Worm (Caenorhabditis elegans) whole organism, L1 larva: ENCODE data around the gene his-42.
"Not testable (repeated sequence)": the region's sequence is repeated elsewhere in the genome, so short reads cannot be mapped to it uniquely, and the experiment has no call there.

ENCODE experiments used
- C04F5.9 ChIP-seq: sonication (generic microtip); optimal IDR thresholded peaks from 2 replicates; lab custom pipeline; 2016; ENCODE audit warnings: missing genetic modification characterization, missing compliant biosample characterization
- aha-1 ChIP-seq: fragments of 150-350 bp; optimal IDR thresholded peaks from 2 replicates; lab custom pipeline; 2014; ENCODE audit warnings: missing biosample characterization, missing genetic modification characterization
- alr-1 ChIP-seq: fragments of 200-800 bp; sonication (Bioruptor generic); optimal IDR thresholded peaks from 2 replicates; lab custom pipeline; 2018; ENCODE audit warnings: borderline replicate concordance, mild to moderate bottlenecking, missing genetic modification characterization, missing compliant biosample characterization
- aly-2 ChIP-seq: fragments of 150-350 bp; optimal IDR thresholded peaks from 2 replicates; lab custom pipeline; 2014; ENCODE audit warnings: missing biosample characterization, missing genetic modification characterization
- ama-1 ChIP-seq: fragments of 150-350 bp; optimal IDR thresholded peaks from 2 replicates; lab custom pipeline; 2014
- blmp-1 ChIP-seq: fragments of 150-350 bp; optimal IDR thresholded peaks from 2 replicates; lab custom pipeline; 2014; ENCODE audit warnings: missing biosample characterization, missing genetic modification characterization
- ceh-63 ChIP-seq: fragments of 200-800 bp; sonication (Bioruptor generic); optimal IDR thresholded peaks from 2 replicates; lab custom pipeline; 2018; ENCODE audit warnings: mild to moderate bottlenecking, missing genetic modification characterization, missing compliant biosample characterization
- ces-1 ChIP-seq: fragments of 150-350 bp; optimal IDR thresholded peaks from 2 replicates; lab custom pipeline; 2014; ENCODE audit warnings: missing biosample characterization, missing genetic modification reagents, missing genetic modification characterization
- efl-1 ChIP-seq, 4 experiments: fragments of 150-350 bp; optimal IDR thresholded peaks in 3 of 4; peaks in 1 of 4; 1 replicate in 1 of 4; 2 replicates in 3 of 4; lab custom pipeline; 2014; ENCODE audit warnings: missing biosample characterization in 2 of 4, missing genetic modification characterization in 2 of 4, missing genetic modification reagents in 2 of 4
- egl-13 ChIP-seq: sonication (generic microtip); optimal IDR thresholded peaks from 2 replicates; lab custom pipeline; 2016; ENCODE audit warnings: missing genotype, missing genetic modification reagents, missing genetic modification characterization, missing compliant biosample characterization
- elt-2 ChIP-seq: sonication (generic microtip); optimal IDR thresholded peaks from 2 replicates; lab custom pipeline; 2016; ENCODE audit warnings: missing genetic modification characterization, mild to moderate bottlenecking, inconsistent platforms, missing compliant biosample characterization, missing genetic modification reagents
- fkh-10 ChIP-seq: sonication (generic microtip); optimal IDR thresholded peaks from 2 replicates; lab custom pipeline; 2017; ENCODE audit warnings: missing biosample characterization, missing genetic modification reagents, missing genetic modification characterization
- jun-1 ChIP-seq: fragments of 150-350 bp; optimal IDR thresholded peaks from 2 replicates; lab custom pipeline; 2014; ENCODE audit warnings: missing biosample characterization, missing genetic modification reagents, missing genetic modification characterization
- lin-14 ChIP-seq: fragments of 200-800 bp; sonication (Bioruptor generic); optimal IDR thresholded peaks from 2 replicates; lab custom pipeline; 2018; ENCODE audit warnings: mild to moderate bottlenecking, missing genetic modification characterization, moderate library complexity, missing compliant biosample characterization
- lin-15B ChIP-seq: fragments of 150-350 bp; sonication (generic microtip); optimal IDR thresholded peaks from 3 replicates; lab custom pipeline; 2014; ENCODE audit warnings: missing biosample characterization, missing genetic modification characterization
- lin-35 ChIP-seq, 2 experiments: fragments of 150-350 bp; optimal IDR thresholded peaks; 2 replicates each; lab custom pipeline; 2014; ENCODE audit warnings: missing biosample characterization in 2 of 2, missing genetic modification characterization in 2 of 2, missing genetic modification reagents in 2 of 2
- lin-39 ChIP-seq: fragments of 150-350 bp; optimal IDR thresholded peaks from 2 replicates; lab custom pipeline; 2014; ENCODE audit warnings: missing biosample characterization, missing genetic modification reagents, missing genetic modification characterization
- mep-1 ChIP-seq: fragments of 150-350 bp; optimal IDR thresholded peaks from 2 replicates; lab custom pipeline; 2014; ENCODE audit warnings: missing biosample characterization, missing genetic modification characterization
- nhr-12 ChIP-seq: sonication (generic microtip); optimal IDR thresholded peaks from 2 replicates; lab custom pipeline; 2017; ENCODE audit warnings: missing biosample characterization, missing genetic modification characterization
- nhr-19 ChIP-seq: fragments of 200-800 bp; sonication (Bioruptor generic); conservative IDR thresholded peaks from 2 replicates; pipeline ENCODE4 v1.3.6; 2022; ENCODE audit warnings: missing genetic modification characterization, missing compliant biosample characterization
- nhr-28 ChIP-seq: fragments of 150-350 bp; optimal IDR thresholded peaks from 2 replicates; lab custom pipeline; 2014; ENCODE audit warnings: missing biosample characterization, missing genetic modification characterization
- nhr-47 ChIP-seq: sonication (generic microtip); optimal IDR thresholded peaks from 2 replicates; lab custom pipeline; 2016; ENCODE audit warnings: mild to moderate bottlenecking, missing genetic modification characterization, moderate library complexity, missing compliant biosample characterization
- nhr-71 ChIP-seq: sonication (generic microtip); optimal IDR thresholded peaks from 2 replicates; lab custom pipeline; 2016; ENCODE audit warnings: mild to moderate bottlenecking, missing genetic modification characterization, moderate library complexity, missing compliant biosample characterization
- nhr-84 ChIP-seq: sonication (generic microtip); optimal IDR thresholded peaks from 2 replicates; lab custom pipeline; 2017; ENCODE audit warnings: missing biosample characterization, missing genetic modification characterization
- nhr-85 ChIP-seq: sonication (generic microtip); peaks from one replicate; lab custom pipeline; 2016; ENCODE audit warnings: missing genetic modification characterization, inconsistent platforms, missing compliant biosample characterization
- nhr-90 ChIP-seq: sonication (generic microtip); optimal IDR thresholded peaks from 2 replicates; lab custom pipeline; 2016; ENCODE audit warnings: mild to moderate bottlenecking, missing genetic modification characterization, missing compliant biosample characterization; ENCODE audit not compliant: poor library complexity
- rnt-1 ChIP-seq: sonication (generic microtip); optimal IDR thresholded peaks from 2 replicates; lab custom pipeline; 2016; ENCODE audit warnings: mild to moderate bottlenecking, missing genetic modification characterization, moderate library complexity, missing compliant biosample characterization
- snpc-4 ChIP-seq: fragments of 150-350 bp; optimal IDR thresholded peaks from 2 replicates; lab custom pipeline; 2014; ENCODE audit warnings: missing biosample characterization, missing genetic modification characterization
- snu-23 ChIP-seq: sonication (generic microtip); optimal IDR thresholded peaks from 2 replicates; lab custom pipeline; 2016; ENCODE audit warnings: missing genetic modification characterization, missing compliant biosample characterization
- swsn-7 ChIP-seq: sonication (generic microtip); optimal IDR thresholded peaks from 2 replicates; lab custom pipeline; 2016; ENCODE audit warnings: missing genetic modification characterization, missing compliant biosample characterization
- tbx-2 ChIP-seq: sonication (generic microtip); optimal IDR thresholded peaks from 2 replicates; lab custom pipeline; 2016; ENCODE audit warnings: missing genetic modification characterization, missing compliant biosample characterization
- unc-30 ChIP-seq: sonication (generic microtip); optimal IDR thresholded peaks from 2 replicates; lab custom pipeline; 2017; ENCODE audit warnings: missing biosample characterization, missing genetic modification characterization
- unc-86 ChIP-seq: sonication (generic microtip); optimal IDR thresholded peaks from 2 replicates; lab custom pipeline; 2016; ENCODE audit warnings: missing genetic modification characterization, missing compliant biosample characterization
- ztf-11 ChIP-seq, 2 experiments: sonication (generic microtip); optimal IDR thresholded peaks; 2 replicates each; lab custom pipeline; 2016 to 2017; ENCODE audit warnings: missing genetic modification characterization in 2 of 2, missing biosample characterization in 1 of 2, missing compliant biosample characterization in 1 of 2
- ztf-4 ChIP-seq: fragments of 150-350 bp; optimal IDR thresholded peaks from 2 replicates; lab custom pipeline; 2014; ENCODE audit warnings: missing biosample characterization, missing genetic modification characterization

The his-42 gene

ce11 chrII:13818043-13818442 lies 10.5 kb downstream of the his-42 start, which contains the start of gene his-16:
Gene his-16, minus strand, starts transcription at chrII:13818143.
- not testable (repeated sequence) for TF ChIP-seq lin-15B (tag; lab: Kevin White, UChicago); ceh-63 (GFP tag; lab: Kevin White, UChicago); snpc-4 (tag; lab: Kevin White, UChicago)
- TF ChIP-seq, all 84 proteins: peak for 0; not testable (repeated sequence) for 84

ce11 chrII:13815513-13815912 lies 13.0 kb downstream of the his-42 start:
- TF ChIP-seq nhr-12 (tag; lab: Kevin White, UChicago) (no peak), swsn-7 (tag; lab: Kevin White, UChicago) (no peak), unc-30 (no peak), ama-1 (lab: Kevin White, UChicago) (no peak), nhr-84 (no peak), lin-35 (GFP tag; optimal IDR thresholded peaks at IDR 0.05; lab: Kevin White, UChicago) (no peak), rnt-1 (tag; lab: Kevin White, UChicago) (no peak), unc-86 (tag; lab: Kevin White, UChicago) (no peak), jun-1 (tag; lab: Kevin White, UChicago) (no peak), nhr-19 (no peak), nhr-90 (no peak), alr-1 (tag; lab: Kevin White, UChicago) (no peak), lin-39 (tag; lab: Kevin White, UChicago) (no peak), nhr-28 (tag; lab: Kevin White, UChicago) (no peak), ztf-4 (tag; lab: Kevin White, UChicago) (no peak), mep-1 (tag; lab: Kevin White, UChicago) (no peak), aly-2 (tag; lab: Kevin White, UChicago) (no peak)

ce11 chrII:13813950-13814349 lies 14.5 kb downstream of the his-42 start:
- TF ChIP-seq elt-2 (peak; percentile 17), ztf-11 (tag; optimal IDR thresholded peaks at IDR 0.05; lab: Kevin White, UChicago) (no peak), efl-1 (optimal IDR thresholded peaks at IDR 0.05; lab: Kevin White, UChicago) (no peak), efl-1 (GFP tag; optimal IDR thresholded peaks at IDR 0.05 in 1 of 2; lab: Kevin White, UChicago) (peak in 1 of 2 experiments; percentile 78)
- TF ChIP-seq, all 84 proteins: peak for 2

ce11 chrII:13813413-13813812 lies 15.1 kb downstream of the his-42 start:
- TF ChIP-seq blmp-1 (tag; lab: Kevin White, UChicago) (no peak), nhr-85 (tag; lab: Kevin White, UChicago) (peak; percentile 4), aha-1 (no peak), fkh-10 (peak; percentile 38), swsn-7 (tag; lab: Kevin White, UChicago) (peak; percentile 16), ztf-4 (tag; lab: Kevin White, UChicago) (no peak), mep-1 (tag; lab: Kevin White, UChicago) (no peak), snpc-4 (tag; lab: Kevin White, UChicago) (peak; percentile 69), snu-23 (GFP tag; lab: Kevin White, UChicago) (no peak), ama-1 (lab: Kevin White, UChicago) (no peak), tbx-2 (tag; lab: Kevin White, UChicago) (peak; percentile 31), C04F5.9 (tag; lab: Kevin White, UChicago) (no peak), nhr-71 (tag; lab: Kevin White, UChicago) (peak; percentile 49), egl-13 (tag; lab: Kevin White, UChicago) (no peak), ces-1 (GFP tag; lab: Kevin White, UChicago) (peak; percentile 58), lin-14 (peak; percentile 76), nhr-47 (tag; lab: Kevin White, UChicago) (peak; percentile 48)

- TF ChIP-seq fkh-10 (peak; percentile 61), elt-2 (no peak), lin-14 (peak; percentile 38)
Measured at ce11 chrII:13812335-13812734, 16.2 kb downstream of the his-42 start.
